Worm (Caenorhabditis elegans) whole organism, L4/young adult: ENCODE data around the gene R07E4.5.

Experiments
- W03F9.2 ChIP-seq: fragments of 150-350 bp; optimal IDR thresholded peaks from 2 replicates; lab custom pipeline; 2014; ENCODE audit warnings: missing biosample characterization, missing genetic modification characterization
- him-1 ChIP-seq: sonication (generic microtip); optimal IDR thresholded peaks from 2 replicates; lab custom pipeline; 2016; ENCODE audit warnings: missing genotype, missing genetic modification reagents, missing genetic modification characterization, missing compliant biosample characterization

DNA sequence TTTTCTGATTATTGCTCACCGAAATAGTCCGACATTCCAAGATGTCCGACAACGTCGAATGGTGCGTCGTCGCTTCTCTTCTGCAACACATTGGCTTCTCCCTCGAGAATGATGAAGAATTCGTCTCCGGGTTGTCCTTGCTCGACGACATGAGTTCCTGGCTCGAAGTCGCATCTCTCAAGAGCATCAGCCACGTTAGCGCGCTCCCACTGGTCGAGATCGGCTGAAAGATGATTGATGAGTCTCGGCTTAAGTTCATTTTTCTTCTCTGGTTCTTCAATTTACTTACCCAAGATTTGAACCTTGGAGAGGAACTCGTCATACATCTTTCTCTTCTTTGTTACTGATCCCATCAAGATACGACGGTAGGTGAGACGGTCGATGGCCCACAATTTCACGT lies 19.2 kb upstream of the R07E4.5 start:
- TF ChIP-seq him-1 (tag; lab: Kevin White, UChicago), result no peak
- no peak for TF ChIP-seq W03F9.2
